Fruit fly (Drosophila melanogaster) whole organism, embryonic: Measurements from ENCODE around the gene sphinx1.

Source experiments
- Atf3 ChIP-seq: fragments of 200-800 bp; sonication (Bioruptor generic); optimal IDR thresholded peaks from 3 replicates; lab custom pipeline; 2016; ENCODE audit warnings: missing biosample characterization, missing genetic modification characterization
- C15 ChIP-seq: fragments of 200-800 bp; sonication (Bioruptor generic); IDR thresholded peaks from 3 replicates; pipeline ENCODE4 v1.3.6; 2022; ENCODE audit warnings: missing biosample characterization, missing genetic modification characterization
- CG1024 ChIP-seq: fragments of 200-800 bp; sonication (Bioruptor generic); IDR thresholded peaks from 2 replicates; pipeline ENCODE4 v1.3.6; 2022; ENCODE audit warnings: missing biosample characterization, missing genetic modification characterization
- CG12236 ChIP-seq: fragments of 200-800 bp; sonication (Bioruptor generic); optimal IDR thresholded peaks from 2 replicates; lab custom pipeline; 2016; ENCODE audit warnings: missing biosample characterization, missing genetic modification characterization
- CG13775 ChIP-seq: fragments of 200-800 bp; sonication (Bioruptor generic); optimal IDR thresholded peaks from 3 replicates; lab custom pipeline; 2017; ENCODE audit warnings: missing biosample characterization, mild to moderate bottlenecking, missing genetic modification characterization
- CG15479 ChIP-seq: fragments of 200-800 bp; sonication (Bioruptor generic); optimal IDR thresholded peaks from 3 replicates; lab custom pipeline; 2019; ENCODE audit warnings: missing biosample characterization, mild to moderate bottlenecking, missing genetic modification characterization, moderate library complexity
- CG1647 ChIP-seq: fragments of 200-800 bp; sonication (Bioruptor generic); optimal IDR thresholded peaks from 3 replicates; lab custom pipeline; 2016; ENCODE audit warnings: missing biosample characterization, missing genetic modification characterization
- CG17385 ChIP-seq: fragments of 200-800 bp; sonication (Bioruptor generic); optimal IDR thresholded peaks from 3 replicates; lab custom pipeline; 2018; ENCODE audit warnings: missing biosample characterization, mild to moderate bottlenecking, missing genetic modification characterization
- CG1792 ChIP-seq: fragments of 200-800 bp; sonication (Bioruptor generic); optimal IDR thresholded peaks from 2 replicates; lab custom pipeline; 2016; ENCODE audit warnings: missing biosample characterization, missing genetic modification characterization
- CG2129 ChIP-seq: fragments of 200-800 bp; sonication (Bioruptor generic); IDR thresholded peaks from 2 replicates; pipeline ENCODE4 v1.3.6; 2022; ENCODE audit warnings: missing biosample characterization, missing genetic modification characterization; ENCODE audit not compliant: partially characterized antibody
- CG34224 ChIP-seq: fragments of 200-800 bp; sonication (Bioruptor generic); IDR thresholded peaks from 3 replicates; pipeline ENCODE4 v1.3.6; 2022; ENCODE audit warnings: missing biosample characterization, missing genetic modification characterization; ENCODE audit not compliant: partially characterized antibody
- CG6813 ChIP-seq: fragments of 200-800 bp; sonication (Bioruptor generic); optimal IDR thresholded peaks from 2 replicates; lab custom pipeline; 2017; ENCODE audit warnings: missing biosample characterization, missing genetic modification characterization, mild to moderate bottlenecking, moderate library complexity, missing genetic modification reagents
- CG7928 ChIP-seq: fragments of 200-800 bp; sonication (Bioruptor generic); optimal IDR thresholded peaks from 2 replicates; lab custom pipeline; 2017; ENCODE audit warnings: missing biosample characterization, mild to moderate bottlenecking, missing genetic modification characterization
- CHES-1-like ChIP-seq: fragments of 200-800 bp; sonication (Bioruptor generic); optimal IDR thresholded peaks from 2 replicates; lab custom pipeline; 2016; ENCODE audit warnings: missing biosample characterization, missing genetic modification characterization
- E2f2 ChIP-seq: fragments of 200-800 bp; sonication (Bioruptor generic); IDR thresholded peaks from 2 replicates; pipeline ENCODE4 v1.3.6; 2022; ENCODE audit warnings: missing biosample characterization, missing genetic modification characterization
- Ets65A ChIP-seq: fragments of 200-800 bp; sonication (Bioruptor generic); peaks from one replicate; lab custom pipeline; 2016; ENCODE audit warnings: missing biosample characterization, missing genetic modification characterization
- Gsc ChIP-seq: fragments of 200-800 bp; sonication (Bioruptor generic); IDR thresholded peaks from 2 replicates; pipeline ENCODE4 v1.3.6; 2022; ENCODE audit warnings: missing biosample characterization, missing genetic modification characterization
- PHDP ChIP-seq: fragments of 200-800 bp; sonication (Bioruptor generic); optimal IDR thresholded peaks from 3 replicates; lab custom pipeline; 2018; ENCODE audit warnings: missing biosample characterization, mild to moderate bottlenecking, missing genetic modification characterization, moderate library complexity
- Sry-β ChIP-seq: fragments of 200-800 bp; sonication (Bioruptor generic); optimal IDR thresholded peaks from 2 replicates; lab custom pipeline; 2018; ENCODE audit warnings: missing biosample characterization, mild to moderate bottlenecking, missing genetic modification characterization, moderate library complexity
- Sry-δ ChIP-seq: fragments of 200-800 bp; sonication (Bioruptor generic); optimal IDR thresholded peaks from 2 replicates; lab custom pipeline; 2016; ENCODE audit warnings: missing biosample characterization, missing genetic modification characterization
- amos ChIP-seq: fragments of 200-800 bp; sonication (Bioruptor generic); IDR thresholded peaks from 2 replicates; pipeline ENCODE4 v1.3.6; 2022; ENCODE audit warnings: missing biosample characterization, missing genetic modification characterization; ENCODE audit not compliant: partially characterized antibody
- az2 ChIP-seq: fragments of 200-800 bp; sonication (Bioruptor generic); optimal IDR thresholded peaks from 3 replicates; lab custom pipeline; 2016; ENCODE audit warnings: missing biosample characterization, missing genetic modification characterization
- bowl ChIP-seq: fragments of 200-800 bp; sonication (Bioruptor generic); IDR thresholded peaks from 2 replicates; pipeline ENCODE4 v1.3.6; 2022; ENCODE audit warnings: missing biosample characterization, missing genetic modification characterization
- cas ChIP-seq: fragments of 200-800 bp; sonication (Bioruptor generic); IDR thresholded peaks from 2 replicates; pipeline ENCODE4 v1.3.6; 2022; ENCODE audit warnings: missing biosample characterization, missing genetic modification characterization
- cwo ChIP-seq: fragments of 200-800 bp; sonication (Bioruptor generic); optimal IDR thresholded peaks from 3 replicates; lab custom pipeline; 2017; ENCODE audit warnings: missing biosample characterization, missing genetic modification characterization, mild to moderate bottlenecking, moderate library complexity, missing genetic modification reagents
- dysf ChIP-seq: fragments of 200-800 bp; sonication (Bioruptor generic); IDR thresholded peaks from 3 replicates; pipeline ENCODE4 v1.3.6; 2022; ENCODE audit warnings: missing biosample characterization, missing genetic modification characterization
- ftz-f1 ChIP-seq: fragments of 200-800 bp; sonication (Bioruptor generic); optimal IDR thresholded peaks from 2 replicates; lab custom pipeline; 2016; ENCODE audit warnings: missing biosample characterization, missing genetic modification characterization
- hb ChIP-seq: fragments of 200-800 bp; sonication (Bioruptor generic); IDR thresholded peaks from 3 replicates; pipeline ENCODE4 v1.3.6; 2022; ENCODE audit warnings: missing biosample characterization, missing genetic modification characterization; ENCODE audit not compliant: partially characterized antibody
- hth ChIP-seq: fragments of >200 bp; optimal IDR thresholded peaks from 2 replicates; lab custom pipeline; 2017; ENCODE audit warnings: inconsistent platforms
- nmo ChIP-seq: fragments of 200-800 bp; sonication (Bioruptor generic); optimal IDR thresholded peaks from 2 replicates; lab custom pipeline; 2018; ENCODE audit warnings: missing biosample characterization, mild to moderate bottlenecking, missing genetic modification characterization, moderate library complexity
- peb ChIP-seq: fragments of 200-800 bp; sonication (Bioruptor generic); IDR thresholded peaks from 2 replicates; pipeline ENCODE4 v1.3.6; 2022; ENCODE audit warnings: missing biosample characterization, missing genetic modification characterization
- row ChIP-seq: fragments of 200-800 bp; sonication (Bioruptor generic); IDR thresholded peaks from 3 replicates; pipeline ENCODE4 v1.3.6; 2022; ENCODE audit warnings: missing biosample characterization, missing genetic modification characterization
- sc ChIP-seq, 3 experiments: fragments of >200 bp in 2 of 3; fragments of 200-800 bp in 1 of 3; sonication (Bioruptor generic) in 1 of 3; optimal IDR thresholded peaks; 2 replicates in 2 of 3; 3 replicates in 1 of 3; lab custom pipeline; 2017; ENCODE audit warnings: mild to moderate bottlenecking in 1 of 3, missing biosample characterization in 1 of 3, missing genetic modification characterization in 1 of 3, missing genetic modification reagents in 1 of 3
- sima ChIP-seq: fragments of 200-800 bp; sonication (Bioruptor generic); optimal IDR thresholded peaks from 2 replicates; lab custom pipeline; 2016; ENCODE audit warnings: missing biosample characterization, missing genetic modification characterization
- ssp ChIP-seq: fragments of 200-800 bp; sonication (Bioruptor generic); IDR thresholded peaks from 2 replicates; pipeline ENCODE4 v1.3.6; 2022; ENCODE audit warnings: missing biosample characterization, missing genetic modification characterization
- twi ChIP-seq: fragments of 200-800 bp; optimal IDR thresholded peaks from 2 replicates; lab custom pipeline; 2019; ENCODE audit warnings: missing biosample characterization, mild to moderate bottlenecking, missing genetic modification characterization, moderate library complexity

Gene sphinx1

dm6 chr3L:7439305-7439704 lies at the start of gene sphinx1:
sphinx1 (minus strand) TSS chr3L:7439405.
- no peak for TF ChIP-seq Atf3
- no peak for TF ChIP-seq cwo (GFP tag; lab: Kevin White, UChicago)
- TF ChIP-seq CG1647 (GFP tag; lab: Kevin White, UChicago) = no peak
- TF ChIP-seq PHDP (tag; lab: Kevin White, UChicago) = no peak
- no peak for TF ChIP-seq az2 (GFP tag; lab: Kevin White, UChicago)
- TF ChIP-seq Sry-δ = no peak
- TF ChIP-seq CG2129 (GFP tag; lab: Robert Waterston, UW) = no peak
- TF ChIP-seq CG15479 = no peak
- TF ChIP-seq CG17385 (GFP tag; lab: Kevin White, UChicago) = no peak
- TF ChIP-seq peb = no peak
- TF ChIP-seq ftz-f1 (GFP tag; lab: Kevin White, UChicago) = no peak
- TF ChIP-seq CG1024 (GFP tag; lab: Robert Waterston, UW) = no peak
- no peak for TF ChIP-seq amos (GFP tag; lab: Robert Waterston, UW)
- TF ChIP-seq hb (GFP tag; lab: Robert Waterston, UW) = no peak

dm6 chr3L:7485667-7486066 lies 46.5 kb upstream of the sphinx1 start, which contains the start of gene mthl6:
mthl6 (plus strand) TSS chr3L:7485967.
- TF ChIP-seq Ets65A (GFP tag; lab: Kevin White, UChicago) = no peak
- TF ChIP-seq CG6813 (GFP tag; lab: Kevin White, UChicago) = no peak
- no peak for TF ChIP-seq row
- no peak for TF ChIP-seq E2f2
- no peak for TF ChIP-seq bowl (GFP tag; lab: Robert Waterston, UW)
- TF ChIP-seq dysf (GFP tag; lab: Robert Waterston, UW) = no peak
- no peak for TF ChIP-seq Sry-β
- no peak for TF ChIP-seq sc (optimal IDR thresholded peaks at IDR 0.05; lab: Kevin White, UChicago)
- no peak for TF ChIP-seq sc (GFP tag; optimal IDR thresholded peaks at IDR 0.05; lab: Kevin White, UChicago)
- TF ChIP-seq CG12236 (GFP tag; lab: Kevin White, UChicago) = no peak
- no peak for TF ChIP-seq sima (GFP tag; lab: Kevin White, UChicago)
- no peak for TF ChIP-seq twi
- no peak for TF ChIP-seq cas (GFP tag; lab: Robert Waterston, UW)
- TF ChIP-seq CG34224 (GFP tag; lab: Robert Waterston, UW) = no peak
- TF ChIP-seq Gsc (GFP tag; lab: Robert Waterston, UW) = no peak
- no peak for TF ChIP-seq CHES-1-like (GFP tag; lab: Kevin White, UChicago)
- no peak for TF ChIP-seq C15

- TF ChIP-seq hth (lab: Kevin White, UChicago) = no peak
These were observed 36.1 kb upstream of the sphinx1 start, which contains the start of gene CG43292 for dm6 chr3L:7475270-7475669. CG43292 (plus strand) TSS chr3L:7475570.

dm6 chr3L:7471259-7471658 lies 32.1 kb upstream of the sphinx1 start, which contains the start of gene CG8541:
CG8541 (plus strand) TSS chr3L:7471559.
- TF ChIP-seq ssp (GFP tag; lab: Robert Waterston, UW) = peak; percentile 12; the same call in 1 of the 2 replicates
- no peak for TF ChIP-seq nmo (GFP tag; lab: Kevin White, UChicago)
- no peak for TF ChIP-seq CG7928 (GFP tag; lab: Kevin White, UChicago)
- no peak for TF ChIP-seq CG1792 (GFP tag; lab: Kevin White, UChicago)
- TF ChIP-seq CG13775 (GFP tag; lab: Kevin White, UChicago) = no peak
